Fruit fly (Drosophila melanogaster) whole organism, embryonic: ENCODE measurements around the gene Arp8.

Experiments used
- Atf3 ChIP-seq: fragments of 200-800 bp; sonication (Bioruptor generic); optimal IDR thresholded peaks from 3 replicates; lab custom pipeline; 2016; ENCODE audit warnings: missing biosample characterization, missing genetic modification characterization
- Awh ChIP-seq: fragments of 200-800 bp; sonication (Bioruptor generic); IDR thresholded peaks from 2 replicates; pipeline ENCODE4, ENCODE4 v1.3.6; 2022; ENCODE audit warnings: missing biosample characterization, missing genetic modification characterization
- Bdp1 ChIP-seq: fragments of 200-800 bp; sonication (Bioruptor generic); optimal IDR thresholded peaks from 3 replicates; lab custom pipeline; 2016; ENCODE audit warnings: missing biosample characterization, missing genetic modification characterization
- Bgb ChIP-seq: fragments of 200-800 bp; sonication (Bioruptor generic); IDR thresholded peaks from 2 replicates; pipeline ENCODE4 v1.3.6; 2022; ENCODE audit warnings: missing biosample characterization, missing genetic modification characterization; ENCODE audit not compliant: partially characterized antibody
- CG10543 ChIP-seq: fragments of 200-800 bp; sonication (Bioruptor generic); optimal IDR thresholded peaks from 3 replicates; lab custom pipeline; 2017; ENCODE audit warnings: missing biosample characterization, mild to moderate bottlenecking, missing genetic modification characterization, moderate library complexity
- CG10565 ChIP-seq: fragments of 200-800 bp; sonication (Bioruptor generic); optimal IDR thresholded peaks from 3 replicates; lab custom pipeline; 2016; ENCODE audit warnings: missing biosample characterization, mild to moderate bottlenecking, missing genetic modification characterization
- CG11723 ChIP-seq: fragments of 200-800 bp; sonication (Bioruptor generic); optimal IDR thresholded peaks from 2 replicates; lab custom pipeline; 2017; ENCODE audit warnings: missing biosample characterization, mild to moderate bottlenecking, missing genetic modification characterization
- CG12104 ChIP-seq: fragments of 200-800 bp; sonication (Bioruptor generic); optimal IDR thresholded peaks from 3 replicates; lab custom pipeline; 2016; ENCODE audit warnings: missing biosample characterization, missing genetic modification characterization
- CG15514 ChIP-seq: fragments of 200-800 bp; sonication (Bioruptor generic); optimal IDR thresholded peaks from 3 replicates; lab custom pipeline; 2017; ENCODE audit warnings: missing biosample characterization, missing genetic modification characterization, mild to moderate bottlenecking, moderate library complexity, missing genetic modification reagents
- CG1602 ChIP-seq: fragments of 200-800 bp; sonication (Bioruptor generic); optimal IDR thresholded peaks from 3 replicates; lab custom pipeline; 2016; ENCODE audit warnings: missing biosample characterization, missing genetic modification characterization
- CG17829 ChIP-seq: fragments of 200-800 bp; optimal IDR thresholded peaks from 2 replicates; lab custom pipeline; 2019; ENCODE audit warnings: missing biosample characterization, mild to moderate bottlenecking, missing genetic modification characterization, moderate library complexity
- CG1832 ChIP-seq: fragments of 200-800 bp; sonication (Bioruptor generic); optimal IDR thresholded peaks from 2 replicates; lab custom pipeline; 2017; ENCODE audit warnings: missing biosample characterization, mild to moderate bottlenecking, missing genetic modification characterization, inconsistent platforms
- CG18599 ChIP-seq: fragments of 200-800 bp; sonication (Bioruptor generic); optimal IDR thresholded peaks from 3 replicates; lab custom pipeline; 2017; ENCODE audit warnings: missing biosample characterization, missing genetic modification characterization, mild to moderate bottlenecking, moderate library complexity, missing genetic modification reagents
- CG34376 ChIP-seq: fragments of 200-800 bp; sonication (Bioruptor generic); optimal IDR thresholded peaks from 2 replicates; lab custom pipeline; 2018; ENCODE audit warnings: missing biosample characterization, mild to moderate bottlenecking, missing genetic modification characterization
- CG3995 ChIP-seq: fragments of 200-800 bp; sonication (Bioruptor generic); optimal IDR thresholded peaks from 3 replicates; lab custom pipeline; 2016; ENCODE audit warnings: missing biosample characterization, missing genetic modification characterization
- CG4617 ChIP-seq: fragments of 200-800 bp; sonication (Bioruptor generic); optimal IDR thresholded peaks from 3 replicates; lab custom pipeline; 2016; ENCODE audit warnings: missing biosample characterization, missing genetic modification characterization, borderline replicate concordance
- CG6813 ChIP-seq: fragments of 200-800 bp; sonication (Bioruptor generic); optimal IDR thresholded peaks from 2 replicates; lab custom pipeline; 2017; ENCODE audit warnings: missing biosample characterization, missing genetic modification characterization, mild to moderate bottlenecking, moderate library complexity, missing genetic modification reagents
- CG8388 ChIP-seq: fragments of 200-800 bp; sonication (Bioruptor generic); optimal IDR thresholded peaks from 2 replicates; lab custom pipeline; 2019; ENCODE audit warnings: missing biosample characterization, mild to moderate bottlenecking, missing genetic modification characterization, moderate library complexity
- GATAe ChIP-seq: fragments of 200-800 bp; sonication (Bioruptor generic); conservative IDR thresholded peaks from 2 replicates; pipeline ENCODE4 v1.3.6; 2022; ENCODE audit warnings: missing biosample characterization, missing genetic modification characterization
- HmgD ChIP-seq: fragments of 200-800 bp; sonication (Bioruptor generic); optimal IDR thresholded peaks from 3 replicates; lab custom pipeline; 2016; ENCODE audit warnings: missing biosample characterization, missing genetic modification characterization
- HmgZ ChIP-seq: fragments of 200-800 bp; sonication (Bioruptor generic); optimal IDR thresholded peaks from 2 replicates; lab custom pipeline; 2018; ENCODE audit warnings: missing biosample characterization, mild to moderate bottlenecking, missing genetic modification characterization
- Hr78 ChIP-seq, 2 experiments: fragments of 200-800 bp in 1 of 2; fragments of >200 bp in 1 of 2; sonication (Bioruptor generic) in 1 of 2; optimal IDR thresholded peaks; 2 replicates each; lab custom pipeline; 2017 to 2019; ENCODE audit warnings: missing biosample characterization in 2 of 2, missing genetic modification characterization in 2 of 2, mild to moderate bottlenecking in 1 of 2, moderate library complexity in 1 of 2
- Myb ChIP-seq: fragments of 200-800 bp; sonication (Bioruptor generic); optimal IDR thresholded peaks from 2 replicates; lab custom pipeline; 2016; ENCODE audit warnings: missing biosample characterization, missing genetic modification characterization
- Neu2 ChIP-seq: fragments of 200-800 bp; sonication (Bioruptor generic); optimal IDR thresholded peaks from 3 replicates; lab custom pipeline; 2016; ENCODE audit warnings: missing biosample characterization, missing genetic modification characterization, borderline replicate concordance
- Oli ChIP-seq: fragments of 200-800 bp; sonication (Bioruptor generic); optimal IDR thresholded peaks from 2 replicates; lab custom pipeline; 2018; ENCODE audit warnings: missing biosample characterization, mild to moderate bottlenecking, missing genetic modification characterization, moderate library complexity
- Poxn ChIP-seq: fragments of 200-800 bp; sonication (Bioruptor generic); IDR thresholded peaks from 2 replicates; pipeline ENCODE4 v1.3.6; 2022; ENCODE audit warnings: missing biosample characterization, missing genetic modification characterization
- Ravus ChIP-seq: fragments of 200-800 bp; sonication (Bioruptor generic); IDR thresholded peaks from 2 replicates; pipeline ENCODE4 v1.3.6; 2022; ENCODE audit warnings: missing biosample characterization, missing genetic modification characterization
- Sin3A ChIP-seq: fragments of >200 bp; optimal IDR thresholded peaks from 2 replicates; lab custom pipeline; 2018
- ac ChIP-seq: fragments of 200-800 bp; sonication (Bioruptor generic); optimal IDR thresholded peaks from 3 replicates; lab custom pipeline; 2017; ENCODE audit warnings: missing biosample characterization, mild to moderate bottlenecking, missing genetic modification characterization
- ash1 ChIP-seq: fragments of 200-800 bp; sonication (Bioruptor generic); optimal IDR thresholded peaks from 2 replicates; lab custom pipeline; 2018; ENCODE audit warnings: missing biosample characterization, mild to moderate bottlenecking, missing genetic modification characterization
- chm ChIP-seq: fragments of 200-800 bp; sonication (Bioruptor generic); IDR thresholded peaks from 2 replicates; pipeline ENCODE4 v1.3.6; 2022; ENCODE audit warnings: missing biosample characterization, missing genetic modification characterization
- chn ChIP-seq: fragments of 200-800 bp; sonication (Bioruptor generic); optimal IDR thresholded peaks from 2 replicates; lab custom pipeline; 2016; ENCODE audit warnings: missing biosample characterization, missing genetic modification characterization
- disco-r ChIP-seq: fragments of 200-800 bp; sonication (Bioruptor generic); optimal IDR thresholded peaks from 2 replicates; lab custom pipeline; 2016; ENCODE audit warnings: missing biosample characterization, missing genetic modification characterization
- emc ChIP-seq: fragments of 200-800 bp; sonication (Bioruptor generic); optimal IDR thresholded peaks from 2 replicates; lab custom pipeline; 2016; ENCODE audit warnings: missing biosample characterization, missing genetic modification characterization
- ham ChIP-seq: fragments of 200-800 bp; sonication (Bioruptor generic); IDR thresholded peaks from 2 replicates; pipeline ENCODE4 v1.3.6; 2022; ENCODE audit warnings: missing biosample characterization, missing genetic modification characterization
- hbn ChIP-seq: fragments of 200-800 bp; sonication (Bioruptor generic); IDR thresholded peaks from 2 replicates; pipeline ENCODE4 v1.3.6; 2022; ENCODE audit warnings: missing biosample characterization, missing genetic modification characterization; ENCODE audit not compliant: partially characterized antibody
- hth ChIP-seq: fragments of >200 bp; optimal IDR thresholded peaks from 2 replicates; lab custom pipeline; 2017; ENCODE audit warnings: inconsistent platforms
- mirr ChIP-seq: fragments of 200-800 bp; sonication (Bioruptor generic); optimal IDR thresholded peaks from 3 replicates; lab custom pipeline; 2018; ENCODE audit warnings: missing biosample characterization, mild to moderate bottlenecking, missing genetic modification characterization
- oc ChIP-seq: fragments of 200-800 bp; sonication (Bioruptor generic); optimal IDR thresholded peaks from 2 replicates; lab custom pipeline; 2018; ENCODE audit warnings: missing biosample characterization, mild to moderate bottlenecking, missing genetic modification characterization, moderate library complexity
- otp ChIP-seq: fragments of 200-800 bp; sonication (Bioruptor generic); IDR thresholded peaks from 3 replicates; pipeline ENCODE4, ENCODE4 v1.3.6; 2022; ENCODE audit warnings: missing biosample characterization, missing genetic modification characterization
- psq ChIP-seq: fragments of 200-800 bp; sonication (Bioruptor generic); optimal IDR thresholded peaks from 2 replicates; lab custom pipeline; 2017; ENCODE audit warnings: missing biosample characterization, missing genetic modification characterization
- run ChIP-seq: fragments of 200-800 bp; sonication (Bioruptor generic); optimal IDR thresholded peaks from 3 replicates; lab custom pipeline; 2018; ENCODE audit warnings: missing biosample characterization, mild to moderate bottlenecking, missing genetic modification characterization
- sens ChIP-seq: fragments of 200-800 bp; sonication (Bioruptor generic); peaks from one replicate; lab custom pipeline; 2016; ENCODE audit warnings: missing biosample characterization, missing genetic modification characterization
- sim ChIP-seq: fragments of 200-800 bp; sonication (Bioruptor generic); IDR thresholded peaks from 2 replicates; pipeline ENCODE4 v1.3.6; 2022; ENCODE audit warnings: missing biosample characterization, missing genetic modification characterization
- slbo ChIP-seq: fragments of 200-800 bp; sonication (Bioruptor generic); IDR thresholded peaks from 2 replicates; pipeline ENCODE4 v1.3.6; 2022; ENCODE audit warnings: missing biosample characterization, missing genetic modification characterization
- tin ChIP-seq: fragments of 200-800 bp; sonication (Bioruptor generic); optimal IDR thresholded peaks from 3 replicates; lab custom pipeline; 2016; ENCODE audit warnings: missing biosample characterization, missing genetic modification characterization
- tna ChIP-seq: fragments of 200-800 bp; sonication (Bioruptor generic); IDR thresholded peaks from 2 replicates; pipeline ENCODE4 v1.3.6; 2022; ENCODE audit warnings: missing biosample characterization, missing genetic modification characterization; ENCODE audit not compliant: partially characterized antibody
- trh ChIP-seq: fragments of 200-800 bp; sonication (Bioruptor generic); optimal IDR thresholded peaks from 2 replicates; lab custom pipeline; 2016; ENCODE audit warnings: missing biosample characterization, missing genetic modification characterization
- vfl ChIP-seq: fragments of 200-800 bp; sonication (Bioruptor generic); optimal IDR thresholded peaks from 2 replicates; lab custom pipeline; 2016; ENCODE audit warnings: missing biosample characterization, missing genetic modification characterization
- wor ChIP-seq: fragments of 200-800 bp; sonication (Bioruptor generic); IDR thresholded peaks from 2 replicates; pipeline ENCODE4 v1.3.6; 2022; ENCODE audit warnings: missing biosample characterization, missing genetic modification characterization

Gene Arp8

DNA sequence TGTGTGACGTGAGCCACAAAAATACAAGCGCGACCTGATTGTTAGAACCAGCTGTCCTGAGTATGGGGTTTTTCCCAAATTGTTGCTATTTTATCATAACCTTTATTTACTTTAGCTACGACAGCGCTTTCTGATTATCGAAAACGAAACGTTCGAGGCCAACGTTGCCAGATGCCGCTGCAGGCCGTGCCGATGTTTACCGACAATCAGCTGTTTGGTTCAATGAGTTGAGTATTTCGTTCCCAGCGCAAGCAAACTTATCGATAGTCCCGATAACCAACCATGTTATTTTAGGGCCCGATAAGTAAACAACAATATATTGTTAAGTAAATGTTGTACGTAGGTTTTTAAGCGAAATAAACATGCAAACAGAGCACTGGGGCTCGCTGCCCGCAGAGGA is 10.4 kb downstream of the Arp8 start, which contains the start of the genes CG15814 and Spt7 (continued):
- TF ChIP-seq Neu2 (GFP tag; lab: Kevin White, UChicago): no peak
- peak; percentile 72 for TF ChIP-seq Myb (GFP tag; lab: Kevin White, UChicago)
- peak; percentile 23 for TF ChIP-seq chn (GFP tag; lab: Kevin White, UChicago)
- no peak for TF ChIP-seq hth (lab: Kevin White, UChicago)
- no peak for TF ChIP-seq tin (GFP tag; lab: Kevin White, UChicago)
- TF ChIP-seq trh (GFP tag; lab: Kevin White, UChicago): no peak
- no peak for TF ChIP-seq CG8388 (GFP tag; lab: Kevin White, UChicago)
- no peak for TF ChIP-seq Oli
- TF ChIP-seq, all 482 proteins: peak for 203

DNA sequence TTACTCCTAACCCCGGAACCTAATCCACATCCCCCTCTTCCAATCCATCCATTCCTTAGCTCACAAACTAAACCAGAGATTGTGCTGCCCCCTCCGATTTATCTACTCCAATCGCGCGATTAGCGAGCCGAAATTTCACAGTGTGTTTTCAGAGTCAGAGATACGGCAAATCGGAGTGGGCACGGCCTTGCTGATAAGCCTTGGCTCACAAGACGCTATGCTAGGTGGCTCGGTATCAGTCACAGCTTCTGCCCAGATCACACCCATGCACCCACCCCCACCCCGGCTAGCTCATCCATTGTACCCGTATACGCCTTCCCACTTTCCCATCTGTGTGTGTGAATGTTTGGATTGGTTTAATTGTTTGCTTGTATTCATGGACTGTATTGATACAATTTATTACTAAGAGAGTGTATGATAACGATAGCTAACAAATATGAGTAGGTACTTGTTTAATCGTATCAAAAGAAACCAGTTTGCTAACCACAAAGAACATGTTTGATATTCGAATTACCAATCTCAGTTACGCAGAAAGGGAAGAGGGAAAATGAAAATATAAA is 14.7 kb downstream of the Arp8 start:
- TF ChIP-seq CG3995 (GFP tag; lab: Kevin White, UChicago) (peak; percentile 1), HmgD (GFP tag; lab: Kevin White, UChicago) (no peak), Bdp1 (GFP tag; lab: Kevin White, UChicago) (no peak), CG1602 (GFP tag; lab: Kevin White, UChicago) (no peak), otp (GFP tag; lab: Robert Waterston, UW) (no peak), Awh (GFP tag; lab: Robert Waterston, UW) (no peak), Bgb (no peak), tna (no peak), ham (GFP tag; lab: Robert Waterston, UW) (no peak), CG12104 (GFP tag; lab: Kevin White, UChicago) (no peak), oc (tag; lab: Kevin White, UChicago) (no peak), GATAe (GFP tag; lab: Robert Waterston, UW) (peak; percentile 29; the same call in 1 of the 2 replicates), CG4617 (GFP tag; lab: Kevin White, UChicago) (no peak), Hr78 (GFP tag; optimal IDR thresholded peaks at IDR 0.05; lab: Kevin White, UChicago) (no peak), CG6813 (peak; percentile 28), vfl (GFP tag; lab: Kevin White, UChicago) (no peak), sens (GFP tag; lab: Kevin White, UChicago) (peak; percentile 16), CG1832 (GFP tag; lab: Kevin White, UChicago) (no peak), sim (GFP tag; lab: Robert Waterston, UW) (no peak), Poxn (GFP tag; lab: Robert Waterston, UW) (no peak), mirr (GFP tag; lab: Kevin White, UChicago) (peak; percentile 31), CG17829 (tag; lab: Kevin White, UChicago) (no peak), Sin3A (lab: Kevin White, UChicago) (no peak), psq (GFP tag; lab: Kevin White, UChicago) (no peak), run (tag; lab: Kevin White, UChicago) (no peak), Atf3 (GFP tag; lab: Kevin White, UChicago) (no peak), HmgZ (tag; lab: Kevin White, UChicago) (peak; percentile 17), ac (GFP tag; lab: Kevin White, UChicago) (no peak), CG11723 (GFP tag; lab: Kevin White, UChicago) (no peak), disco-r (GFP tag; lab: Kevin White, UChicago) (no peak), emc (GFP tag; lab: Kevin White, UChicago) (no peak), slbo (GFP tag; lab: Robert Waterston, UW) (no peak), CG10565 (GFP tag; lab: Kevin White, UChicago) (no peak), CG18599 (GFP tag; lab: Kevin White, UChicago) (no peak), CG15514 (GFP tag; lab: Kevin White, UChicago) (no peak), chm (GFP tag; lab: Robert Waterston, UW) (no peak), CG10543 (GFP tag; lab: Kevin White, UChicago) (peak; percentile 4), Ravus (no peak), CG34376 (peak; percentile 86), ash1 (no peak), wor (GFP tag; lab: Robert Waterston, UW) (no peak), hbn (GFP tag; lab: Robert Waterston, UW) (no peak)
